Worm (Caenorhabditis elegans) whole organism, L4 larva: ENCODE measurements around the gene sdz-37.

Experiments used
- F26F4.8 ChIP-seq: fragments of 200-800 bp; sonication (Bioruptor generic); conservative IDR thresholded peaks from 2 replicates; pipeline ENCODE4 v1.3.6; 2022; ENCODE audit warnings: missing genetic modification characterization, missing compliant biosample characterization
- R02D3.7 ChIP-seq: fragments of 150-350 bp; sonication (generic microtip); optimal IDR thresholded peaks from 3 replicates; lab custom pipeline; 2014; ENCODE audit warnings: missing biosample characterization, missing genetic modification characterization
- T20F7.1 ChIP-seq: fragments of 200-800 bp; sonication (Bioruptor generic); optimal IDR thresholded peaks from 2 replicates; lab custom pipeline; 2018; ENCODE audit warnings: mild to moderate bottlenecking, missing genetic modification characterization, missing compliant biosample characterization
- ZK337.2 ChIP-seq: fragments of 200-800 bp; sonication (Bioruptor generic); IDR thresholded peaks from 2 replicates; pipeline ENCODE4 v1.3.6; 2022; ENCODE audit warnings: missing genetic modification reagents, missing genetic modification characterization, missing compliant biosample characterization
- ZK546.5 ChIP-seq, 2 experiments: sonication (generic microtip); optimal IDR thresholded peaks; 2 replicates each; lab custom pipeline; 2017; ENCODE audit warnings: missing biosample characterization in 2 of 2, missing genetic modification characterization in 2 of 2
- aha-1 ChIP-seq: fragments of 150-350 bp; peaks from one replicate; lab custom pipeline; 2014; ENCODE audit warnings: missing biosample characterization, missing genetic modification characterization
- arid-1 ChIP-seq: fragments of 200-800 bp; sonication (Bioruptor generic); conservative IDR thresholded peaks from 2 replicates; pipeline ENCODE4 v1.3.6; 2022; ENCODE audit warnings: missing genetic modification reagents, missing genetic modification characterization, missing compliant biosample characterization
- daf-16 ChIP-seq, 3 experiments: sonication (generic microtip); optimal IDR thresholded peaks; 2 replicates each; lab custom pipeline; 2016 to 2017; ENCODE audit warnings: missing genetic modification characterization in 3 of 3, missing genetic modification reagents in 3 of 3, mild to moderate bottlenecking in 2 of 3, missing compliant biosample characterization in 2 of 3, missing biosample characterization in 1 of 3, moderate library complexity in 1 of 3
- daf-8 ChIP-seq: fragments of 200-800 bp; sonication (Bioruptor generic); IDR thresholded peaks from 2 replicates; pipeline ENCODE4 v1.3.6; 2022; ENCODE audit warnings: missing genetic modification characterization, missing compliant biosample characterization
- dmd-6 ChIP-seq: fragments of 200-800 bp; sonication (Bioruptor generic); IDR thresholded peaks from 2 replicates; pipeline ENCODE4 v1.3.6; 2022; ENCODE audit warnings: missing genetic modification reagents, missing genetic modification characterization, missing compliant biosample characterization
- dmd-9 ChIP-seq: fragments of 200-800 bp; sonication (Bioruptor generic); IDR thresholded peaks from 2 replicates; pipeline ENCODE4 v1.3.6; 2022; ENCODE audit warnings: missing genetic modification reagents, missing genetic modification characterization, missing compliant biosample characterization
- dpl-1 ChIP-seq: fragments of 150-350 bp; optimal IDR thresholded peaks from 2 replicates; lab custom pipeline; 2014; ENCODE audit warnings: missing biosample characterization, missing genetic modification reagents, missing genetic modification characterization
- dve-1 ChIP-seq: sonication (generic microtip); optimal IDR thresholded peaks from 2 replicates; lab custom pipeline; 2017; ENCODE audit warnings: antibody characterized with exemption, mild to moderate bottlenecking, missing genetic modification characterization, missing compliant biosample characterization; ENCODE audit not compliant: insufficient read depth
- gei-8 ChIP-seq: fragments of 200-800 bp; sonication (Bioruptor generic); optimal IDR thresholded peaks from 2 replicates; lab custom pipeline; 2018; ENCODE audit warnings: mild to moderate bottlenecking, missing genetic modification characterization, missing compliant biosample characterization
- hif-1 ChIP-seq, 2 experiments: sonication (generic microtip); optimal IDR thresholded peaks; 2 replicates each; lab custom pipeline; 2016 to 2017; ENCODE audit warnings: missing compliant biosample characterization in 2 of 2, missing genetic modification characterization in 2 of 2, missing genetic modification reagents in 2 of 2, missing genotype in 2 of 2, mild to moderate bottlenecking in 1 of 2
- hlh-11 ChIP-seq: fragments of 200-800 bp; sonication (Bioruptor generic); optimal IDR thresholded peaks from 2 replicates; lab custom pipeline; 2018; ENCODE audit warnings: mild to moderate bottlenecking, missing genetic modification characterization, missing compliant biosample characterization
- lin-38 ChIP-seq: fragments of 200-800 bp; sonication (Bioruptor generic); IDR thresholded peaks from 2 replicates; pipeline ENCODE4 v1.3.6; 2022; ENCODE audit warnings: missing genetic modification reagents, missing genetic modification characterization, missing compliant biosample characterization
- lsy-2 ChIP-seq, 2 experiments: fragments of 150-350 bp in 1 of 2; sonication (generic microtip) in 1 of 2; optimal IDR thresholded peaks; 2 replicates each; lab custom pipeline; 2014 to 2017; ENCODE audit warnings: missing biosample characterization in 2 of 2, missing genetic modification characterization in 2 of 2
- mdt-29 ChIP-seq: fragments of 200-800 bp; sonication (Bioruptor generic); IDR thresholded peaks from 2 replicates; pipeline ENCODE4 v1.3.6; 2022; ENCODE audit warnings: missing genetic modification reagents, missing genetic modification characterization, missing compliant biosample characterization
- nhr-10 ChIP-seq: fragments of 150-350 bp; optimal IDR thresholded peaks from 2 replicates; lab custom pipeline; 2014; ENCODE audit warnings: missing biosample characterization, missing genetic modification characterization
- nhr-102 ChIP-seq: sonication (generic microtip); optimal IDR thresholded peaks from 2 replicates; lab custom pipeline; 2016; ENCODE audit warnings: mild to moderate bottlenecking, missing genetic modification characterization, moderate library complexity, missing compliant biosample characterization
- nhr-237 ChIP-seq: sonication (generic microtip); optimal IDR thresholded peaks from 2 replicates; lab custom pipeline; 2017; ENCODE audit warnings: missing biosample characterization, missing genetic modification characterization
- nhr-28 ChIP-seq: fragments of 150-350 bp; optimal IDR thresholded peaks from 2 replicates; lab custom pipeline; 2014; ENCODE audit warnings: missing biosample characterization, missing genetic modification characterization
- nhr-6 ChIP-seq: fragments of 150-350 bp; optimal IDR thresholded peaks from 2 replicates; lab custom pipeline; 2014; ENCODE audit warnings: missing biosample characterization, missing genetic modification characterization
- nhr-76 ChIP-seq: fragments of 150-350 bp; optimal IDR thresholded peaks from 2 replicates; lab custom pipeline; 2014; ENCODE audit warnings: missing biosample characterization, missing genetic modification characterization
- php-3 ChIP-seq: fragments of 200-800 bp; sonication (Bioruptor generic); IDR thresholded peaks from 2 replicates; pipeline ENCODE4 v1.3.6; 2022; ENCODE audit warnings: missing genetic modification reagents, missing genetic modification characterization, missing compliant biosample characterization
- pqm-1 ChIP-seq: sonication (generic microtip); optimal IDR thresholded peaks from 2 replicates; lab custom pipeline; 2017; ENCODE audit warnings: missing biosample characterization, missing genetic modification characterization
- set-16 ChIP-seq: fragments of 200-800 bp; sonication (Bioruptor generic); IDR thresholded peaks from 2 replicates; pipeline ENCODE4 v1.3.6; 2022; ENCODE audit warnings: missing genetic modification reagents, missing genetic modification characterization, missing compliant biosample characterization
- spr-1 ChIP-seq: sonication (generic microtip); optimal IDR thresholded peaks from 2 replicates; lab custom pipeline; 2016; ENCODE audit warnings: mild to moderate bottlenecking, missing genetic modification characterization, missing compliant biosample characterization
- spr-3 ChIP-seq: fragments of 200-800 bp; sonication (Bioruptor generic); optimal IDR thresholded peaks from 2 replicates; lab custom pipeline; 2018; ENCODE audit warnings: mild to moderate bottlenecking, missing genetic modification characterization, missing compliant biosample characterization
- unc-130 ChIP-seq: sonication (generic microtip); optimal IDR thresholded peaks from 2 replicates; lab custom pipeline; 2016; ENCODE audit warnings: missing genetic modification reagents, missing genetic modification characterization, missing compliant biosample characterization
- unc-62 ChIP-seq, 3 experiments: fragments of 150-350 bp in 1 of 3; sonication (generic microtip); optimal IDR thresholded peaks in 2 of 3; peaks in 1 of 3; 1 replicate in 1 of 3; 2 replicates in 2 of 3; lab custom pipeline; 2014 to 2017; ENCODE audit warnings: missing biosample characterization in 3 of 3, missing genetic modification characterization in 3 of 3, missing genetic modification reagents in 3 of 3, missing genotype in 1 of 3
- zip-2 ChIP-seq: fragments of 150-350 bp; optimal IDR thresholded peaks from 2 replicates; lab custom pipeline; 2014; ENCODE audit warnings: missing biosample characterization, missing genetic modification characterization
- ztf-7 ChIP-seq: fragments of 150-350 bp; optimal IDR thresholded peaks from 2 replicates; lab custom pipeline; 2014; ENCODE audit warnings: missing biosample characterization, missing genetic modification characterization

The sdz-37 gene

ce11 chrII:10482899-10483298, 18.2 kb downstream of the sdz-37 start:
- 0 out of 2 replicates have a peak, but pooled peaks have one; percentile 40 for TF ChIP-seq php-3
- TF ChIP-seq aha-1 (tag; lab: Kevin White, UChicago): peak; percentile 77
- TF ChIP-seq arid-1 (GFP tag; lab: Robert Waterston, UW): no peak
- no peak for TF ChIP-seq ZK337.2 (GFP tag; lab: Robert Waterston, UW)
- TF ChIP-seq hlh-11 (tag; lab: Kevin White, UChicago): peak; percentile 2
- TF ChIP-seq dve-1 (tag; lab: Kevin White, UChicago): peak; percentile 13
- TF ChIP-seq pqm-1 (tag; lab: Kevin White, UChicago): peak; percentile 84
- peak in 1 of 2 experiments; percentile 27 for TF ChIP-seq unc-62 (GFP tag; optimal IDR thresholded peaks at IDR 0.05 in 1 of 2; lab: Kevin White, UChicago)
- no peak for TF ChIP-seq unc-62 (tag; optimal IDR thresholded peaks at IDR 0.05; lab: Kevin White, UChicago)
- peak in 1 of 2 experiments; percentile 84 for TF ChIP-seq hif-1 (tag; optimal IDR thresholded peaks at IDR 0.05; lab: Kevin White, UChicago)
- peak; percentile 50; the same call in 1 of the 2 replicates for TF ChIP-seq dmd-6 (GFP tag; lab: Robert Waterston, UW)
- TF ChIP-seq nhr-28: peak; percentile 61
- no peak for TF ChIP-seq unc-130 (GFP tag; lab: Kevin White, UChicago)
- TF ChIP-seq daf-16 (GFP tag; optimal IDR thresholded peaks at IDR 0.05; lab: Kevin White, UChicago): no peak
- peak; percentile 81 for TF ChIP-seq daf-16 (tag; optimal IDR thresholded peaks at IDR 0.05; lab: Kevin White, UChicago)

- TF ChIP-seq unc-62 (GFP tag; optimal IDR thresholded peaks at IDR 0.05 in 1 of 2; lab: Kevin White, UChicago): peak in 1 of 2 experiments; percentile 91
- TF ChIP-seq unc-62 (tag; optimal IDR thresholded peaks at IDR 0.05; lab: Kevin White, UChicago): no peak
- TF ChIP-seq spr-3: no peak
Measured at ce11 chrII:10483860-10484259, 19.2 kb downstream of the sdz-37 start.

- TF ChIP-seq php-3: peak; percentile 71
- peak in 1 of 2 experiments; percentile 66 for TF ChIP-seq unc-62 (GFP tag; optimal IDR thresholded peaks at IDR 0.05 in 1 of 2; lab: Kevin White, UChicago)
- no peak for TF ChIP-seq unc-62 (tag; optimal IDR thresholded peaks at IDR 0.05; lab: Kevin White, UChicago)
- no peak for TF ChIP-seq ztf-7 (tag; lab: Kevin White, UChicago)
- peak; percentile 76 for TF ChIP-seq nhr-28
- TF ChIP-seq pqm-1 (tag; lab: Kevin White, UChicago): peak; percentile 91
- no peak for TF ChIP-seq nhr-10 (tag; lab: Kevin White, UChicago)
- peak; percentile 61 for TF ChIP-seq dmd-6 (GFP tag; lab: Robert Waterston, UW)
- TF ChIP-seq hlh-11 (tag; lab: Kevin White, UChicago): peak; percentile 44
- peak; percentile 65 for TF ChIP-seq aha-1 (tag; lab: Kevin White, UChicago)
Measured at ce11 chrII:10485640-10486039, 21.0 kb downstream of the sdz-37 start.

ce11 chrII:10486738-10487137, 22.1 kb downstream of the sdz-37 start, which contains the start of gene ZK666.15:
TSS of gene ZK666.15 (plus strand) at chrII:10487038.
- TF ChIP-seq gei-8 (GFP tag; lab: Kevin White, UChicago) (no peak), daf-8 (GFP tag; lab: Robert Waterston, UW) (no peak), zip-2 (tag; lab: Kevin White, UChicago) (no peak), nhr-237 (tag; lab: Kevin White, UChicago) (no peak), T20F7.1 (GFP tag; lab: Kevin White, UChicago) (no peak), set-16 (GFP tag; lab: Robert Waterston, UW) (no peak), nhr-102 (no peak), dmd-6 (GFP tag; lab: Robert Waterston, UW) (no peak), lin-38 (GFP tag; lab: Robert Waterston, UW) (no peak), R02D3.7 (tag; lab: Kevin White, UChicago) (no peak), mdt-29 (GFP tag; lab: Robert Waterston, UW) (no peak), spr-3 (no peak), dmd-9 (GFP tag; lab: Robert Waterston, UW) (no peak)

- peak; percentile 58 for TF ChIP-seq nhr-28
- no peak for TF ChIP-seq ZK546.5 (tag; optimal IDR thresholded peaks at IDR 0.05; lab: Kevin White, UChicago)
- TF ChIP-seq spr-1 (tag; lab: Kevin White, UChicago): no peak
- TF ChIP-seq daf-16 (GFP tag; optimal IDR thresholded peaks at IDR 0.05; lab: Kevin White, UChicago): no peak
- peak; percentile 87 for TF ChIP-seq daf-16 (tag; optimal IDR thresholded peaks at IDR 0.05; lab: Kevin White, UChicago)
- TF ChIP-seq nhr-6 (tag; lab: Kevin White, UChicago): no peak
- peak; percentile 18 for TF ChIP-seq dve-1 (tag; lab: Kevin White, UChicago)
- TF ChIP-seq lsy-2 (tag; optimal IDR thresholded peaks at IDR 0.05; lab: Kevin White, UChicago): no peak
- TF ChIP-seq hif-1 (tag; optimal IDR thresholded peaks at IDR 0.05; lab: Kevin White, UChicago): no peak
- TF ChIP-seq arid-1 (GFP tag; lab: Robert Waterston, UW): no peak
- TF ChIP-seq pqm-1 (tag; lab: Kevin White, UChicago): peak; percentile 23
- no peak for TF ChIP-seq dpl-1 (GFP tag; lab: Kevin White, UChicago)
- no peak for TF ChIP-seq nhr-76 (tag; lab: Kevin White, UChicago)
- TF ChIP-seq F26F4.8 (GFP tag; lab: Robert Waterston, UW): no peak
Measured at ce11 chrII:10490329-10490728, 25.7 kb downstream of the sdz-37 start, which contains the start of gene clec-61. TSS of gene clec-61 (minus strand) at chrII:10490537.
